Fruit fly (Drosophila melanogaster): ENCODE data around the gene rols.

The rols gene

DNA sequence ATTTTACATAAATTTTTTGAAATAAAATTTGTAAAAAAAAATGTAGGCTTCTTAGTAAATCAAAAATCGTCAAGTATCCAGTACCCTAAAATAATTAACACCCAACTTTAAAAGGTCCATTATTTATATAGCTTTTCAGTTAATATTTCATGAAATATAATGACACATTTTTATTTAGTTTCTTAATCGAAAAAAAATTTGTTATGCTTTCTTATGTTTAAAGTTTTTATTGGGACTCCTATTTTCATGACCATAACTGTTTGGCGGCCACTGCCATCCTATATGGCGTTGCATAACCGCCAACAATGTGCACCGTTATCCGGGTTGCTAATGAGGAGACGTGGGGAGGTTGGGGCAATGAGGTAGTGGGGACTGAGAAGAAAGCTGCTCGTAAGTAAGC is 43.9 kb upstream of the rols start:
- TF ChIP-seq CG10631 (GFP tag; optimal IDR thresholded peaks at IDR 0.05): peak; percentile 0
- peak; percentile 29; the same call in 1 of the 2 replicates for TF ChIP-seq Gug (GFP tag; IDR thresholded peaks at IDR 0.05)
- peak; percentile 10 for TF ChIP-seq CG32006 (GFP tag; optimal IDR thresholded peaks at IDR 0.05)
- TF ChIP-seq esn (GFP tag; optimal IDR thresholded peaks at IDR 0.05): peak; percentile 23
- no peak for TF ChIP-seq vri (GFP tag; optimal IDR thresholded peaks at IDR 0.05)
- TF ChIP-seq CG10669 (GFP tag; optimal IDR thresholded peaks at IDR 0.05): peak; percentile 3
- no peak for TF ChIP-seq CG6792 (GFP tag; optimal IDR thresholded peaks at IDR 0.05)
- peak; percentile 70 for TF ChIP-seq svp (GFP tag)
- peak; percentile 82 for TF ChIP-seq Eip78C (GFP tag)
- peak; percentile 40 for TF ChIP-seq topi (GFP tag; optimal IDR thresholded peaks at IDR 0.05)
- TF ChIP-seq eg (GFP tag; IDR thresholded peaks at IDR 0.05): peak; percentile 37; the same call in 2 of the 3 replicates
- no peak for TF ChIP-seq CG6808 (GFP tag; optimal IDR thresholded peaks at IDR 0.05)
- TF ChIP-seq ss (GFP tag; optimal IDR thresholded peaks at IDR 0.05): no peak
- TF ChIP-seq CG6163 (GFP tag; IDR thresholded peaks at IDR 0.05): peak; percentile 40; the same call in 2 of the 3 replicates
- TF ChIP-seq CG8119 (GFP tag; IDR thresholded peaks at IDR 0.05): peak; percentile 68
- peak; percentile 64 for TF ChIP-seq CG15336 (GFP tag; IDR thresholded peaks at IDR 0.05)

DNA sequence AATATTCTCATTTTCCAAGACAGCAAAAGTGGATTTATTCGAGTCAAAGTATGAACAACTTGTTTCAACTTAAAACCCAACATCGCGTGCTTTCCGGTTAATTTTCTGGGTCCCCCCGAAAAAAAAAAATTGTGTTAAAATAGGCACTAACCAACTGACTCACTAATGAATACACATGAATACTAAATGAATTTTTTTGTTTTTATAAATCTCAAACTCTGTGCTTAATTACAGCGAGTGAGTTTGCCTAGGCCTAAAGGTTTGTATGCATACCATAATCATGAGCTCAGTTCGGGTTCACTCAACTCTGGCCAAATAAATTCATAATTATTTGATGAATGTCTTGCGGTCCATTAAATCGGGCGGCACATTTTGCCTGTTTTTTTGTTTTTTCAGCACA is 42.7 kb upstream of the rols start:
- TF ChIP-seq svp (GFP tag): peak; percentile 25
- no peak for TF ChIP-seq CG6792 (GFP tag; optimal IDR thresholded peaks at IDR 0.05)

dm6 chr3L:12101924-12102383 is 37.3 kb upstream of the rols start:
- TF ChIP-seq Eip78C (GFP tag): peak; percentile 83
- peak; percentile 55 for TF ChIP-seq CG3919 (GFP tag; optimal IDR thresholded peaks at IDR 0.05)
- no peak for TF ChIP-seq CG16779 (tag; optimal IDR thresholded peaks at IDR 0.05)
- peak; percentile 61 for TF ChIP-seq net (GFP tag; optimal IDR thresholded peaks at IDR 0.05)
- TF ChIP-seq Blimp-1 (GFP tag; optimal IDR thresholded peaks at IDR 0.05): no peak
- TF ChIP-seq achi (GFP tag; optimal IDR thresholded peaks at IDR 0.05): peak; percentile 73
- no peak for TF ChIP-seq CG11902 (GFP tag; optimal IDR thresholded peaks at IDR 0.05)
- no peak for TF ChIP-seq Hr39 (GFP tag; optimal IDR thresholded peaks at IDR 0.05)
- peak; percentile 63 for TF ChIP-seq CG6276 (GFP tag; optimal IDR thresholded peaks at IDR 0.05)
- TF ChIP-seq acj6 (GFP tag; optimal IDR thresholded peaks at IDR 0.05): peak; percentile 59
- peak; percentile 59 for TF ChIP-seq spab (GFP tag; optimal IDR thresholded peaks at IDR 0.05)
- no peak for TF ChIP-seq fkh (GFP tag; optimal IDR thresholded peaks at IDR 0.05)
- TF ChIP-seq cyc (GFP tag; optimal IDR thresholded peaks at IDR 0.05): no peak
- peak; percentile 81 for TF ChIP-seq dsx (GFP tag; optimal IDR thresholded peaks at IDR 0.05; ENCODE audit: poor library complexity, severe bottlenecking)
- peak; percentile 46 for TF ChIP-seq CG11762 (GFP tag; optimal IDR thresholded peaks at IDR 0.05; ENCODE audit: insufficient read depth)
- peak; percentile 15 for TF ChIP-seq Met (GFP tag; optimal IDR thresholded peaks at IDR 0.05)
- TF ChIP-seq Ets96B (tag; optimal IDR thresholded peaks at IDR 0.05): peak; percentile 81
- no peak for TF ChIP-seq Hr38 (GFP tag; optimal IDR thresholded peaks at IDR 0.05)
- TF ChIP-seq CG8632 (GFP tag; optimal IDR thresholded peaks at IDR 0.05): peak; percentile 67
- TF ChIP-seq Eip75B (GFP tag; optimal IDR thresholded peaks at IDR 0.05): peak; percentile 5
- TF ChIP-seq CG7368 (GFP tag; optimal IDR thresholded peaks at IDR 0.05): peak; percentile 2
- peak; percentile 20 for TF ChIP-seq dac (GFP tag; optimal IDR thresholded peaks at IDR 0.05)
- TF ChIP-seq Eip93F (GFP tag; optimal IDR thresholded peaks at IDR 0.05): no peak
- peak; percentile 14 for TF ChIP-seq Sox15 (GFP tag; optimal IDR thresholded peaks at IDR 0.05)
- peak; percentile 45 for TF ChIP-seq CG6792 (GFP tag; optimal IDR thresholded peaks at IDR 0.05)
- no peak for TF ChIP-seq CG11294 (GFP tag; IDR thresholded peaks at IDR 0.05)
- no peak for TF ChIP-seq vri (GFP tag; optimal IDR thresholded peaks at IDR 0.05)
- peak; percentile 60 for TF ChIP-seq CG6808 (GFP tag; optimal IDR thresholded peaks at IDR 0.05)
- peak in 1 of 2 experiments; percentile 72 for TF ChIP-seq salr (GFP tag; optimal IDR thresholded peaks at IDR 0.05)
- peak; percentile 46 for TF ChIP-seq CG9139 (GFP tag; optimal IDR thresholded peaks at IDR 0.05)
- TF ChIP-seq CG15336 (GFP tag; IDR thresholded peaks at IDR 0.05): peak; percentile 82
- TF ChIP-seq Ets21C (GFP tag; optimal IDR thresholded peaks at IDR 0.05): no peak
- peak; percentile 10 for TF ChIP-seq Smox (GFP tag; optimal IDR thresholded peaks at IDR 0.05)
- TF ChIP-seq lz (GFP tag; optimal IDR thresholded peaks at IDR 0.05): peak; percentile 3
- peak; percentile 40 for TF ChIP-seq esn (GFP tag; optimal IDR thresholded peaks at IDR 0.05)
- TF ChIP-seq Sox14 (GFP tag; optimal IDR thresholded peaks at IDR 0.05): no peak
- peak; percentile 64 for TF ChIP-seq CG34406 (GFP tag; optimal IDR thresholded peaks at IDR 0.05)
- TF ChIP-seq eg (GFP tag; IDR thresholded peaks at IDR 0.05): peak; percentile 44; the same call in 1 of the 3 replicates

Data from whole organism, prepupa.